Worm (Caenorhabditis elegans) whole organism, L2 larva: ENCODE measurements around the gene apb-1.
A peak's percentile ranks its signal among the peaks of the same experiment; 100 is the strongest.

Experiments
- C34F6.9 ChIP-seq: fragments of 150-350 bp; optimal IDR thresholded peaks from 2 replicates; lab custom pipeline; 2014; ENCODE audit warnings: missing biosample characterization, missing genetic modification characterization
- F13H6.1 ChIP-seq: sonication (generic microtip); optimal IDR thresholded peaks from 2 replicates; lab custom pipeline; 2016; ENCODE audit warnings: missing genetic modification characterization, missing compliant biosample characterization
- R02D3.7 ChIP-seq: fragments of 150-350 bp; optimal IDR thresholded peaks from 2 replicates; lab custom pipeline; 2014; ENCODE audit warnings: missing biosample characterization, missing genetic modification characterization
- Y55F3AM.14 ChIP-seq: fragments of 200-800 bp; sonication (Bioruptor generic); optimal IDR thresholded peaks from 2 replicates; lab custom pipeline; 2018; ENCODE audit warnings: mild to moderate bottlenecking, missing genetic modification characterization, missing compliant biosample characterization
- ZK546.5 ChIP-seq: sonication (generic microtip); optimal IDR thresholded peaks from 2 replicates; lab custom pipeline; 2017; ENCODE audit warnings: missing biosample characterization, missing genetic modification characterization
- alr-1 ChIP-seq: fragments of 150-350 bp; optimal IDR thresholded peaks from 2 replicates; lab custom pipeline; 2014; ENCODE audit warnings: missing biosample characterization, missing genetic modification characterization
- aly-2 ChIP-seq: fragments of 150-350 bp; optimal IDR thresholded peaks from 2 replicates; lab custom pipeline; 2014; ENCODE audit warnings: missing biosample characterization, missing genetic modification characterization
- ama-1 ChIP-seq: fragments of 150-350 bp; optimal IDR thresholded peaks from 2 replicates; lab custom pipeline; 2018; ENCODE audit warnings: inconsistent platforms
- blmp-1 ChIP-seq: sonication (generic microtip); optimal IDR thresholded peaks from 2 replicates; lab custom pipeline; 2017; ENCODE audit warnings: missing genetic modification characterization, mild to moderate bottlenecking, missing compliant biosample characterization, antibody characterized with exemption, moderate library complexity; ENCODE audit not compliant: insufficient read depth
- ceh-16 ChIP-seq: fragments of 150-350 bp; optimal IDR thresholded peaks from 2 replicates; lab custom pipeline; 2014; ENCODE audit warnings: missing biosample characterization, missing genetic modification characterization
- ceh-82 ChIP-seq: fragments of 150-350 bp; optimal IDR thresholded peaks from 2 replicates; lab custom pipeline; 2014; ENCODE audit warnings: missing biosample characterization, missing genetic modification characterization
- crh-2 ChIP-seq: sonication (generic microtip); optimal IDR thresholded peaks from 2 replicates; lab custom pipeline; 2017; ENCODE audit warnings: missing biosample characterization, missing genetic modification characterization
- dmd-4 ChIP-seq: sonication (generic microtip); optimal IDR thresholded peaks from 2 replicates; lab custom pipeline; 2017; ENCODE audit warnings: missing biosample characterization, missing genetic modification characterization
- egl-27 ChIP-seq: sonication (generic microtip); optimal IDR thresholded peaks from 3 replicates; lab custom pipeline; 2017; ENCODE audit warnings: missing biosample characterization, missing genetic modification reagents, missing genetic modification characterization
- elt-1 ChIP-seq: fragments of 150-350 bp; optimal IDR thresholded peaks from 2 replicates; lab custom pipeline; 2014; ENCODE audit warnings: missing biosample characterization, missing genetic modification characterization
- elt-3 ChIP-seq: sonication (generic microtip); optimal IDR thresholded peaks from 2 replicates; lab custom pipeline; 2017; ENCODE audit warnings: missing biosample characterization, missing genetic modification characterization
- fos-1 ChIP-seq: fragments of 150-350 bp; optimal IDR thresholded peaks from 2 replicates; lab custom pipeline; 2014; ENCODE audit warnings: missing biosample characterization, missing genetic modification characterization
- gmeb-1 ChIP-seq: fragments of 150-350 bp; optimal IDR thresholded peaks from 2 replicates; lab custom pipeline; 2014; ENCODE audit warnings: missing biosample characterization, missing genetic modification characterization
- lin-13 ChIP-seq: fragments of 150-350 bp; optimal IDR thresholded peaks from 2 replicates; lab custom pipeline; 2014; ENCODE audit warnings: missing biosample characterization, missing genetic modification reagents, missing genetic modification characterization
- lin-39 ChIP-seq: fragments of 150-350 bp; optimal IDR thresholded peaks from 2 replicates; lab custom pipeline; 2014; ENCODE audit warnings: missing biosample characterization, missing genetic modification reagents, missing genetic modification characterization
- lsy-2 ChIP-seq, 2 experiments: fragments of 150-350 bp in 1 of 2; sonication (generic microtip) in 1 of 2; optimal IDR thresholded peaks; 2 replicates each; lab custom pipeline; 2014 to 2017; ENCODE audit warnings: missing biosample characterization in 2 of 2, missing genetic modification characterization in 2 of 2
- mab-5 ChIP-seq: fragments of 150-350 bp; optimal IDR thresholded peaks from 2 replicates; lab custom pipeline; 2014; ENCODE audit warnings: missing biosample characterization, missing genetic modification characterization
- mbf-1 ChIP-seq: sonication (generic microtip); optimal IDR thresholded peaks from 2 replicates; lab custom pipeline; 2017; ENCODE audit warnings: missing biosample characterization, missing genetic modification characterization
- mdl-1 ChIP-seq, 2 experiments: fragments of 150-350 bp in 1 of 2; sonication (generic microtip) in 1 of 2; optimal IDR thresholded peaks; 2 replicates each; lab custom pipeline; 2017; ENCODE audit warnings: missing biosample characterization in 2 of 2, missing genetic modification characterization in 2 of 2
- nhr-11 ChIP-seq: fragments of 150-350 bp; optimal IDR thresholded peaks from 2 replicates; lab custom pipeline; 2014; ENCODE audit warnings: missing biosample characterization, missing genetic modification characterization
- nhr-12 ChIP-seq: fragments of 150-350 bp; optimal IDR thresholded peaks from 2 replicates; lab custom pipeline; 2014; ENCODE audit warnings: missing biosample characterization, missing genetic modification characterization
- nhr-129 ChIP-seq: fragments of 150-350 bp; optimal IDR thresholded peaks from 2 replicates; lab custom pipeline; 2014; ENCODE audit warnings: missing biosample characterization, missing genetic modification characterization
- nhr-21 ChIP-seq: fragments of 150-350 bp; optimal IDR thresholded peaks from 2 replicates; lab custom pipeline; 2014; ENCODE audit warnings: missing biosample characterization, missing genetic modification characterization
- nhr-23 ChIP-seq: fragments of 150-350 bp; optimal IDR thresholded peaks from 2 replicates; lab custom pipeline; 2014; ENCODE audit warnings: missing biosample characterization, missing genetic modification reagents, missing genetic modification characterization
- nhr-237 ChIP-seq: fragments of 150-350 bp; optimal IDR thresholded peaks from 2 replicates; lab custom pipeline; 2014; ENCODE audit warnings: missing biosample characterization, missing genetic modification characterization
- nhr-25 ChIP-seq: fragments of 150-350 bp; sonication (generic microtip); optimal IDR thresholded peaks from 3 replicates; lab custom pipeline; 2014; ENCODE audit warnings: missing biosample characterization, missing genetic modification characterization
- nhr-6 ChIP-seq: fragments of 150-350 bp; optimal IDR thresholded peaks from 2 replicates; lab custom pipeline; 2014; ENCODE audit warnings: missing biosample characterization, missing genetic modification characterization
- nhr-77 ChIP-seq: fragments of 150-350 bp; optimal IDR thresholded peaks from 2 replicates; lab custom pipeline; 2014; ENCODE audit warnings: missing biosample characterization, missing genetic modification characterization
- peb-1 ChIP-seq: fragments of 150-350 bp; optimal IDR thresholded peaks from 2 replicates; lab custom pipeline; 2014; ENCODE audit warnings: missing biosample characterization, missing genetic modification characterization
- sem-4 ChIP-seq: fragments of 150-350 bp; optimal IDR thresholded peaks from 2 replicates; lab custom pipeline; 2014; ENCODE audit warnings: missing biosample characterization, missing genetic modification reagents, missing genetic modification characterization
- skn-1 ChIP-seq: sonication (generic microtip); optimal IDR thresholded peaks from 2 replicates; lab custom pipeline; 2017; ENCODE audit warnings: missing biosample characterization, missing genetic modification characterization
- sma-3 ChIP-seq: sonication (generic microtip); optimal IDR thresholded peaks from 2 replicates; lab custom pipeline; 2016; ENCODE audit warnings: missing genetic modification reagents, missing genetic modification characterization, missing compliant biosample characterization
- sma-9 ChIP-seq, 2 experiments: fragments of 150-350 bp in 1 of 2; sonication (generic microtip) in 1 of 2; optimal IDR thresholded peaks; 2 replicates each; lab custom pipeline; 2014 to 2016; ENCODE audit warnings: missing genetic modification characterization in 2 of 2, mild to moderate bottlenecking in 1 of 2, missing biosample characterization in 1 of 2, missing compliant biosample characterization in 1 of 2, missing genetic modification reagents in 1 of 2, moderate library complexity in 1 of 2
- snpc-4 ChIP-seq: fragments of 150-350 bp; optimal IDR thresholded peaks from 2 replicates; lab custom pipeline; 2014; ENCODE audit warnings: missing biosample characterization, missing genetic modification characterization
- unc-39 ChIP-seq: fragments of 150-350 bp; optimal IDR thresholded peaks from 2 replicates; lab custom pipeline; 2014; ENCODE audit warnings: missing biosample characterization, missing genetic modification characterization
- unc-55 ChIP-seq: fragments of 150-350 bp; sonication (generic microtip); optimal IDR thresholded peaks from 3 replicates; lab custom pipeline; 2014; ENCODE audit warnings: missing biosample characterization, missing genetic modification reagents, missing genetic modification characterization
- unc-62 ChIP-seq: fragments of 150-350 bp; optimal IDR thresholded peaks from 2 replicates; lab custom pipeline; 2014; ENCODE audit warnings: missing biosample characterization, missing genetic modification reagents, missing genetic modification characterization
- zag-1 ChIP-seq: fragments of 150-350 bp; optimal IDR thresholded peaks from 2 replicates; lab custom pipeline; 2014; ENCODE audit warnings: missing biosample characterization, missing genetic modification characterization
- ztf-1 ChIP-seq: fragments of 200-800 bp; sonication (Bioruptor generic); conservative IDR thresholded peaks from 2 replicates; pipeline ENCODE4 v1.3.6; 2022; ENCODE audit warnings: missing genetic modification characterization, missing compliant biosample characterization
- ztf-11 ChIP-seq: sonication (generic microtip); optimal IDR thresholded peaks from 2 replicates; lab custom pipeline; 2017; ENCODE audit warnings: missing biosample characterization, missing genetic modification characterization

apb-1 gene

DNA sequence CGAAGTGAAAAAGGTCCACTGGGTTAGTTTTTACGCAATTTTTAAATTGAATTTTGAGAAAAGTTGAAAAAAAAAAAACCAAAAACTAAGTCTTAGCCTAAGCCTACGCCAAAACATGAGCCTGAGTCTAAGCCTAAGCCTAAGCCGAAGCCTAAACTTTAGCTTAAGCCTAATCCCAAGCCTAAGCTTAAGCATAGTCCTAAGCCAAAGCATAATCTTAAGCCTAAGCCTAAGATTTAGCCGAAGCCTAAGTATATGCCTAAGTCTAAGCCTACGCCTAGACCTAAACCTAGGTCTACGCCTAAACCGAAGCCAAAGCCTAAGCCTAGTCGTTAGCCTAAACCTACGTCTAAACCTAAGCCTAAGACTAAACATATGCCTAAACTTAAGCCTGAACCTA, 44.8 kb upstream of the apb-1 start:
- TF ChIP-seq unc-55 (GFP tag; lab: Kevin White, UChicago) (no peak), snpc-4 (tag; lab: Kevin White, UChicago) (no peak), zag-1 (tag; lab: Kevin White, UChicago) (no peak), sma-9 (GFP tag; optimal IDR thresholded peaks at IDR 0.05; lab: Kevin White, UChicago) (no peak), sma-9 (tag; optimal IDR thresholded peaks at IDR 0.05; lab: Kevin White, UChicago) (no peak), sma-3 (no peak)

DNA sequence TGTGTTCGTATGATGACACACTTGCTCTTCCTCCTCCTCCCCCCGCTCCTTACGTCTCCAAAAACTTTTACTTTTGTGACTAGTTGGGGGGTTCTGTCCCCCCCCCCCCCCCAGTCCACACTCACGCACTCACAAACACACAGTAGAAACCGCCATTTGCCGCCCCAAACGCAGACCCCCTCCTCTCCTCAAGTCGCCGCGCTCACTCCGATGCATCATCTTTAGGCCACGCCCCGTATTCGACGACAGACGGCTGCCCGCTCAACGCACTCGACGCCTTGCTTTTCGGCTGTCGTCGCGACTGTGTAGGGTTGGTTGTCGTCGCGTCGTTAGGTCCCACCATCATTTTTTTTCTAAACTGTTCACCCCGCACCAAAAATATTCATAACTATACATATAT, 39.3 kb upstream of the apb-1 start, which contains the start of gene zmp-2:
zmp-2 (plus strand) TSS at position 247 of the 400 bp plus-strand sequence.
- TF ChIP-seq mdl-1 (tag; optimal IDR thresholded peaks at IDR 0.05; lab: Kevin White, UChicago) (no peak), blmp-1 (tag; lab: Kevin White, UChicago) (peak; percentile 16)

DNA sequence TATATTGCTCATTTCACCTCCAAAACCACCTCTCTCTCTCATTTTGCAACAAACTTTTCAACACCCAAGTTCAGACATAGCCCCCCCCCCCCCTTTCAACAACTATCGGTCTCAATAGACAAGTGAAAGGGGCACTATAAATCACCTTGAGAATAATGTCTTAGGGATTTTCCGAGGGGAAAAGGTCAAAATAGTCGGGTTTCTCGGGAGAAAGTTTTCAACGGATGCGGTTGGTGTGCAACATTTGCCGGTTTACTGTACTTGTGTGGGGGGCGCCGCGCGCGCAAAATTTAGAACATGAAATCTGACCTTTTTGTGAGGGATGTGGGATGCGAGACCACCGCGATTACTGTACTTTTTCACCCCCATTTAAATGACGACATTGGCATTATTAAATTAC, 37.7 kb upstream of the apb-1 start:
- TF ChIP-seq nhr-21 (tag; lab: Kevin White, UChicago) (peak; percentile 34), egl-27 (tag; lab: Kevin White, UChicago) (peak; percentile 36), lsy-2 (tag; optimal IDR thresholded peaks at IDR 0.05; lab: Kevin White, UChicago) (no peak), nhr-11 (tag; lab: Kevin White, UChicago) (no peak), ceh-16 (tag; lab: Kevin White, UChicago) (peak; percentile 11), dmd-4 (tag; lab: Kevin White, UChicago) (no peak), nhr-77 (tag; lab: Kevin White, UChicago) (no peak), sma-9 (GFP tag; optimal IDR thresholded peaks at IDR 0.05; lab: Kevin White, UChicago) (peak; percentile 40), sma-9 (tag; optimal IDR thresholded peaks at IDR 0.05; lab: Kevin White, UChicago) (no peak), nhr-237 (tag; lab: Kevin White, UChicago) (no peak), blmp-1 (tag; lab: Kevin White, UChicago) (peak; percentile 92)
- TF ChIP-seq, all 48 proteins: peak for 5

DNA sequence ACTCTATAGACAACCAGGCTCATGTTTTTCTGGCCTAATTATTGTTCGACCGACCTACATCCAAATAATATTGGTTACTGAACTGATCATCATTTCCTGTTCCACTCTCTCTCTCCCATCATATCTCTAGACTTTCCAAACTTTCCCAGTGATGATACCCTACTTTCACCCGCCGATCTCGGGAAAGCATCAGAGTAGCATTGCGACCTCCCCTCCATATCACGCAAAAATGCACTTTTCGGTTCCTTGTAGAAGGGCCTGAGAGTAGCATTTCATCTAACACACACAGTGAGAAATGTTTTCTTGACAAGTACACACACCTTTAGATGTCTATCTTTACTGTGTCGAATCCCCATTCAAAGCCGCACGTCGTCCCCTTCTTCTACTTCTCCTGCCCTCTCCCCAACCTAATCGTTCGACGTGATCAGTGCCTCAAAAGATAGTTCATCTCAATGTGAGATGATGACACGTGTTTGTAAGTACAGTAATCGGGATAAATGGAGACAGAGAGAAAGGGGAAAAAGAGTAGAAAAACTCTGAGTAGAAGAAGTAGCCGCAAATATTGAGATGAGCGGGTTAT, 36.1 kb upstream of the apb-1 start:
- TF ChIP-seq ceh-82 (tag; lab: Kevin White, UChicago): no peak
- no peak for TF ChIP-seq dmd-4 (tag; lab: Kevin White, UChicago)
- TF ChIP-seq aly-2: no peak
- TF ChIP-seq unc-39 (tag; lab: Kevin White, UChicago): no peak
- no peak for TF ChIP-seq alr-1
- no peak for TF ChIP-seq C34F6.9 (tag; lab: Kevin White, UChicago)
- no peak for TF ChIP-seq ama-1 (lab: Kevin White, UChicago)
- no peak for TF ChIP-seq snpc-4 (tag; lab: Kevin White, UChicago)
- TF ChIP-seq fos-1 (tag; lab: Kevin White, UChicago): no peak
- TF ChIP-seq blmp-1 (tag; lab: Kevin White, UChicago): peak; percentile 84
- no peak for TF ChIP-seq ZK546.5 (tag; lab: Kevin White, UChicago)
- peak; percentile 21 for TF ChIP-seq nhr-25 (tag; lab: Kevin White, UChicago)
- TF ChIP-seq zag-1 (tag; lab: Kevin White, UChicago): no peak
- no peak for TF ChIP-seq gmeb-1
- TF ChIP-seq nhr-21 (tag; lab: Kevin White, UChicago): peak; percentile 70
- TF ChIP-seq nhr-11 (tag; lab: Kevin White, UChicago): no peak
- TF ChIP-seq unc-62 (GFP tag; lab: Kevin White, UChicago): no peak
- TF ChIP-seq lin-13 (GFP tag; lab: Kevin White, UChicago): no peak
- TF ChIP-seq peb-1 (tag; lab: Kevin White, UChicago): no peak
- TF ChIP-seq mdl-1 (tag; optimal IDR thresholded peaks at IDR 0.05; lab: Kevin White, UChicago): no peak
- TF ChIP-seq ztf-11: no peak
- TF ChIP-seq elt-1 (tag; lab: Kevin White, UChicago): peak; percentile 73
- TF ChIP-seq nhr-6 (tag; lab: Kevin White, UChicago): no peak
- no peak for TF ChIP-seq nhr-23 (tag; lab: Kevin White, UChicago)
- TF ChIP-seq egl-27 (tag; lab: Kevin White, UChicago): peak; percentile 40
- TF ChIP-seq mab-5 (tag; lab: Kevin White, UChicago): no peak
- TF ChIP-seq R02D3.7 (tag; lab: Kevin White, UChicago): no peak
- TF ChIP-seq sma-3: peak; percentile 6
- no peak for TF ChIP-seq nhr-77 (tag; lab: Kevin White, UChicago)
- 0 out of 2 replicates have a peak, but pooled peaks have one; percentile 54 for TF ChIP-seq ztf-1
- TF ChIP-seq sem-4 (tag; lab: Kevin White, UChicago): no peak
- no peak for TF ChIP-seq lin-39 (tag; lab: Kevin White, UChicago)
- TF ChIP-seq Y55F3AM.14 (GFP tag; lab: Kevin White, UChicago): no peak
- no peak for TF ChIP-seq skn-1 (tag; lab: Kevin White, UChicago)
- TF ChIP-seq ceh-16 (tag; lab: Kevin White, UChicago): peak; percentile 83
- TF ChIP-seq mbf-1 (tag; lab: Kevin White, UChicago): no peak
- TF ChIP-seq unc-55 (GFP tag; lab: Kevin White, UChicago): no peak
- no peak for TF ChIP-seq elt-3 (tag; lab: Kevin White, UChicago)
- TF ChIP-seq nhr-129 (tag; lab: Kevin White, UChicago): no peak
- no peak for TF ChIP-seq F13H6.1 (tag; lab: Kevin White, UChicago)
- no peak for TF ChIP-seq nhr-12 (tag; lab: Kevin White, UChicago)
- TF ChIP-seq crh-2 (tag; lab: Kevin White, UChicago): no peak
